Worm (Caenorhabditis elegans): ENCODE results near the gene ilys-6.
A peak's percentile ranks its signal among the peaks of the same experiment; 100 is the strongest.

Gene ilys-6

ce11 chrIV:4024159-4025004, 39.1 kb downstream of the ilys-6 start (continued):
- TF ChIP-seq ceh-20 (GFP tag; IDR thresholded peaks at IDR 0.05) (no peak), snpc-4 (tag; optimal IDR thresholded peaks at IDR 0.05) (no peak), nhr-48 (tag; optimal IDR thresholded peaks at IDR 0.05) (peak; percentile 68), lin-15B (tag; optimal IDR thresholded peaks at IDR 0.05) (no peak), arid-1 (GFP tag; conservative IDR thresholded peaks at IDR 0.05) (no peak), mes-2 (tag; optimal IDR thresholded peaks at IDR 0.05; ENCODE audit: poor library complexity, severe bottlenecking) (peak; percentile 80), unc-130 (GFP tag; optimal IDR thresholded peaks at IDR 0.05) (no peak), rbr-2 (tag; optimal IDR thresholded peaks at IDR 0.05) (peak; percentile 54), zag-1 (tag; optimal IDR thresholded peaks at IDR 0.05) (no peak), aha-1 (tag) (peak; percentile 72), mep-1 (tag; optimal IDR thresholded peaks at IDR 0.05) (peak; percentile 80), pha-4 (GFP tag; IDR thresholded peaks at IDR 0.05) (peak; percentile 79), pha-4 (tag; optimal IDR thresholded peaks at IDR 0.05) (no peak), nhr-41 (GFP tag; IDR thresholded peaks at IDR 0.05) (no peak), D1046.2 (GFP tag; IDR thresholded peaks at IDR 0.05) (no peak), gei-8 (GFP tag; optimal IDR thresholded peaks at IDR 0.05) (peak; percentile 70), hmg-1.1 (GFP tag; IDR thresholded peaks at IDR 0.05) (peak; percentile 70), ceh-44 (GFP tag; IDR thresholded peaks at IDR 0.05) (no peak), lim-7 (GFP tag; IDR thresholded peaks at IDR 0.05) (no peak; the same call in 1 of the 2 replicates), jun-1 (tag; optimal IDR thresholded peaks at IDR 0.05) (peak; percentile 72), unc-62 (GFP tag; optimal IDR thresholded peaks at IDR 0.05 in 1 of 2) (peak in 1 of 2 experiments; percentile 55), unc-62 (tag; optimal IDR thresholded peaks at IDR 0.05) (no peak)

ce11 chrIV:4021847-4022780, 41.4 kb downstream of the ilys-6 start:
- TF ChIP-seq pqm-1 (tag; optimal IDR thresholded peaks at IDR 0.05) (peak; percentile 31), hlh-11 (tag; optimal IDR thresholded peaks at IDR 0.05) (peak; percentile 33), unc-62 (GFP tag; optimal IDR thresholded peaks at IDR 0.05 in 1 of 2) (peak in 1 of 2 experiments; percentile 81), unc-62 (tag; optimal IDR thresholded peaks at IDR 0.05) (no peak), madf-9 (GFP tag; conservative IDR thresholded peaks at IDR 0.05) (no peak), ceh-20 (GFP tag; IDR thresholded peaks at IDR 0.05) (peak; percentile 68; the same call in 1 of the 2 replicates), attf-4 (tag; optimal IDR thresholded peaks at IDR 0.05) (no peak), lin-38 (GFP tag; IDR thresholded peaks at IDR 0.05) (no peak), hif-1 (tag; optimal IDR thresholded peaks at IDR 0.05) (peak in 1 of 2 experiments; percentile 68), mes-2 (tag; optimal IDR thresholded peaks at IDR 0.05; ENCODE audit: poor library complexity, severe bottlenecking) (peak; percentile 11), nhr-77 (tag; optimal IDR thresholded peaks at IDR 0.05) (peak; percentile 24), pha-4 (GFP tag; IDR thresholded peaks at IDR 0.05) (no peak), pha-4 (tag; optimal IDR thresholded peaks at IDR 0.05) (peak; percentile 76), mdl-1 (tag; optimal IDR thresholded peaks at IDR 0.05) (peak; percentile 1 to 34), nhr-11 (tag; optimal IDR thresholded peaks at IDR 0.05) (peak; percentile 57), aha-1 (tag) (peak; percentile 50), ceh-28 (tag; optimal IDR thresholded peaks at IDR 0.05) (peak; percentile 5), lin-15B (tag; optimal IDR thresholded peaks at IDR 0.05) (no peak), daf-16 (GFP tag; optimal IDR thresholded peaks at IDR 0.05) (peak in 1 of 2 experiments; percentile 87), daf-16 (tag; optimal IDR thresholded peaks at IDR 0.05) (peak; percentile 79), ama-1 (optimal IDR thresholded peaks at IDR 0.05) (no peak), php-3 (GFP tag; IDR thresholded peaks at IDR 0.05) (peak; percentile 92), dmd-6 (GFP tag; IDR thresholded peaks at IDR 0.05) (peak; percentile 44), nhr-28 (tag; optimal IDR thresholded peaks at IDR 0.05) (peak; percentile 71), F26F4.8 (GFP tag; conservative IDR thresholded peaks at IDR 0.05) (no peak), ZK337.2 (GFP tag; IDR thresholded peaks at IDR 0.05) (no peak), dpl-1 (GFP tag; optimal IDR thresholded peaks at IDR 0.05) (no peak), ceh-32 (tag; optimal IDR thresholded peaks at IDR 0.05; ENCODE audit: poor library complexity) (no peak), dve-1 (tag; optimal IDR thresholded peaks at IDR 0.05; ENCODE audit: insufficient read depth) (peak; percentile 50)
